Worm (Caenorhabditis elegans) whole organism, young adult: ENCODE measurements around the gene B0310.3.
A peak's percentile ranks its signal among the peaks of the same experiment; 100 is the strongest.

Experiments
- C17E4.6 ChIP-seq: fragments of 200-800 bp; sonication (Bioruptor generic); IDR thresholded peaks from 2 replicates; pipeline ENCODE4 v1.3.6; 2022; ENCODE audit warnings: missing genetic modification reagents, missing genetic modification characterization, missing compliant biosample characterization
- D2030.7 ChIP-seq: fragments of 200-800 bp; sonication (Bioruptor generic); IDR thresholded peaks from 2 replicates; pipeline ENCODE4 v1.3.6; 2022; ENCODE audit warnings: missing genetic modification reagents, missing genetic modification characterization, missing compliant biosample characterization
- F33H1.4 ChIP-seq: fragments of 200-800 bp; sonication (Bioruptor generic); IDR thresholded peaks from 2 replicates; pipeline ENCODE4 v1.3.6; 2022; ENCODE audit warnings: missing genetic modification reagents, missing genetic modification characterization, missing compliant biosample characterization
- F57C9.4 ChIP-seq: sonication (generic microtip); optimal IDR thresholded peaks from 2 replicates; lab custom pipeline; 2017; ENCODE audit warnings: mild to moderate bottlenecking, missing genetic modification characterization, missing compliant biosample characterization
- K12H6.12 ChIP-seq: fragments of 200-800 bp; sonication (Bioruptor generic); optimal IDR thresholded peaks from 2 replicates; lab custom pipeline; 2018; ENCODE audit warnings: mild to moderate bottlenecking, missing genetic modification characterization, missing compliant biosample characterization
- Y53F4B.3 ChIP-seq: fragments of 200-800 bp; sonication (Bioruptor generic); IDR thresholded peaks from 2 replicates; pipeline ENCODE4 v1.3.6; 2022; ENCODE audit warnings: missing genetic modification reagents, missing genetic modification characterization, missing compliant biosample characterization
- Y53G8AR.9 ChIP-seq: fragments of 200-800 bp; sonication (Bioruptor generic); conservative IDR thresholded peaks from 2 replicates; pipeline ENCODE4 v1.3.6; 2022; ENCODE audit warnings: missing genetic modification reagents, missing genetic modification characterization, missing compliant biosample characterization
- Y56A3A.18 ChIP-seq: fragments of 200-800 bp; sonication (Bioruptor generic); IDR thresholded peaks from 2 replicates; pipeline ENCODE4 v1.3.6; 2022; ENCODE audit warnings: missing genetic modification reagents, missing genetic modification characterization, missing compliant biosample characterization
- Y79H2A.3 ChIP-seq: fragments of 200-800 bp; sonication (Bioruptor generic); conservative IDR thresholded peaks from 2 replicates; pipeline ENCODE4 v1.3.6; 2022; ENCODE audit warnings: missing genetic modification reagents, missing genetic modification characterization, missing compliant biosample characterization
- akir-1 ChIP-seq: fragments of 200-800 bp; sonication (Bioruptor generic); optimal IDR thresholded peaks from 2 replicates; lab custom pipeline; 2018; ENCODE audit warnings: mild to moderate bottlenecking, missing genetic modification characterization, moderate library complexity, missing compliant biosample characterization
- ama-1 ChIP-seq, 3 experiments: fragments of 150-350 bp in 1 of 3; sonication (generic microtip) in 2 of 3; optimal IDR thresholded peaks; 2 replicates each; lab custom pipeline; 2014 to 2018; ENCODE audit warnings: missing biosample characterization in 2 of 3, missing genetic modification characterization in 2 of 3, missing genetic modification reagents in 2 of 3
- aptf-3 ChIP-seq: fragments of 200-800 bp; sonication (Bioruptor generic); IDR thresholded peaks from 2 replicates; pipeline ENCODE4 v1.3.6; 2022; ENCODE audit warnings: missing genetic modification characterization, missing compliant biosample characterization
- bed-1 ChIP-seq: fragments of 200-800 bp; sonication (Bioruptor generic); IDR thresholded peaks from 2 replicates; pipeline ENCODE4 v1.3.6; 2022; ENCODE audit warnings: missing genetic modification reagents, missing genetic modification characterization, missing compliant biosample characterization
- bed-2 ChIP-seq: fragments of 200-800 bp; sonication (Bioruptor generic); IDR thresholded peaks from 2 replicates; pipeline ENCODE4 v1.3.6; 2022; ENCODE audit warnings: missing genetic modification reagents, missing genetic modification characterization, missing compliant biosample characterization
- ceh-58 ChIP-seq: fragments of 200-800 bp; sonication (Bioruptor generic); IDR thresholded peaks from 2 replicates; pipeline ENCODE4 v1.3.6; 2022; ENCODE audit warnings: missing genetic modification characterization, missing compliant biosample characterization
- die-1 ChIP-seq: sonication (generic microtip); optimal IDR thresholded peaks from 2 replicates; lab custom pipeline; 2016; ENCODE audit warnings: missing genotype, mild to moderate bottlenecking, missing genetic modification characterization, missing compliant biosample characterization
- dpl-1 ChIP-seq: fragments of 150-350 bp; optimal IDR thresholded peaks from 2 replicates; lab custom pipeline; 2014; ENCODE audit warnings: missing biosample characterization, missing genetic modification reagents, missing genetic modification characterization
- gei-17 ChIP-seq: fragments of 200-800 bp; sonication (Bioruptor generic); optimal IDR thresholded peaks from 2 replicates; lab custom pipeline; 2018; ENCODE audit warnings: mild to moderate bottlenecking, missing genetic modification characterization, missing compliant biosample characterization
- him-1 ChIP-seq: sonication (generic microtip); optimal IDR thresholded peaks from 2 replicates; lab custom pipeline; 2016; ENCODE audit warnings: missing genotype, missing genetic modification reagents, missing genetic modification characterization, missing compliant biosample characterization
- hlh-26 ChIP-seq: fragments of 200-800 bp; sonication (Bioruptor generic); conservative IDR thresholded peaks from 2 replicates; pipeline ENCODE4 v1.3.6; 2022; ENCODE audit warnings: missing genetic modification reagents, missing genetic modification characterization, missing compliant biosample characterization
- hmg-1.2 ChIP-seq: fragments of 200-800 bp; sonication (Bioruptor generic); IDR thresholded peaks from 2 replicates; pipeline ENCODE4 v1.3.6; 2022; ENCODE audit warnings: missing genetic modification reagents, missing genetic modification characterization, missing compliant biosample characterization
- hmg-20 ChIP-seq: fragments of 200-800 bp; sonication (Bioruptor generic); IDR thresholded peaks from 2 replicates; pipeline ENCODE4 v1.3.6; 2022; ENCODE audit warnings: missing genetic modification reagents, missing genetic modification characterization, missing compliant biosample characterization
- hrde-1 ChIP-seq: sonication (generic microtip); optimal IDR thresholded peaks from 2 replicates; lab custom pipeline; 2016; ENCODE audit warnings: missing genetic modification characterization, mild to moderate bottlenecking, missing compliant biosample characterization, moderate library complexity, missing genotype, missing genetic modification reagents, borderline replicate concordance
- lag-1 ChIP-seq: fragments of 200-800 bp; sonication (Bioruptor generic); IDR thresholded peaks from 2 replicates; pipeline ENCODE4 v1.3.6; 2022; ENCODE audit warnings: missing genetic modification reagents, missing genetic modification characterization, missing compliant biosample characterization
- lir-1 ChIP-seq: fragments of 200-800 bp; sonication (Bioruptor generic); conservative IDR thresholded peaks from 2 replicates; pipeline ENCODE4 v1.3.6; 2022; ENCODE audit warnings: missing genetic modification reagents, missing genetic modification characterization, missing compliant biosample characterization
- madf-10 ChIP-seq: sonication (generic microtip); optimal IDR thresholded peaks from 2 replicates; lab custom pipeline; 2016; ENCODE audit warnings: mild to moderate bottlenecking, missing genetic modification characterization, missing compliant biosample characterization
- madf-3 ChIP-seq: fragments of 200-800 bp; sonication (Bioruptor generic); IDR thresholded peaks from 2 replicates; pipeline ENCODE4 v1.3.6; 2022; ENCODE audit warnings: missing genetic modification reagents, missing genetic modification characterization, missing compliant biosample characterization
- mxl-1 ChIP-seq: sonication (generic microtip); optimal IDR thresholded peaks from 2 replicates; lab custom pipeline; 2016; ENCODE audit warnings: missing genetic modification characterization, missing compliant biosample characterization
- nhr-120 ChIP-seq: fragments of 200-800 bp; sonication (Bioruptor generic); IDR thresholded peaks from 2 replicates; pipeline ENCODE4 v1.3.6; 2022; ENCODE audit warnings: missing genetic modification characterization, missing compliant biosample characterization
- nhr-179 ChIP-seq: sonication (generic microtip); optimal IDR thresholded peaks from 2 replicates; lab custom pipeline; 2016; ENCODE audit warnings: mild to moderate bottlenecking, missing genetic modification characterization, missing compliant biosample characterization
- nhr-27 ChIP-seq: fragments of 200-800 bp; sonication (Bioruptor generic); optimal IDR thresholded peaks from 2 replicates; lab custom pipeline; 2018; ENCODE audit warnings: mild to moderate bottlenecking, missing genetic modification characterization, moderate library complexity, missing compliant biosample characterization
- pbrm-1 ChIP-seq: fragments of 200-800 bp; sonication (Bioruptor generic); IDR thresholded peaks from 2 replicates; pipeline ENCODE4 v1.3.6; 2022; ENCODE audit warnings: missing genetic modification reagents, missing genetic modification characterization, missing compliant biosample characterization
- pha-4 ChIP-seq: fragments of 150-350 bp; sonication (generic microtip); optimal IDR thresholded peaks from 2 replicates; lab custom pipeline; 2014; ENCODE audit warnings: missing biosample characterization, missing genetic modification reagents, missing genetic modification characterization
- rcor-1 ChIP-seq: fragments of 200-800 bp; sonication (Bioruptor generic); IDR thresholded peaks from 2 replicates; pipeline ENCODE4 v1.3.6; 2022; ENCODE audit warnings: missing genetic modification reagents, missing genetic modification characterization, missing compliant biosample characterization
- snpc-1.3 ChIP-seq: sonication (generic microtip); optimal IDR thresholded peaks from 2 replicates; lab custom pipeline; 2017; ENCODE audit warnings: missing genetic modification characterization, mild to moderate bottlenecking, missing compliant biosample characterization, antibody characterized with exemption, moderate library complexity, missing genotype, missing genetic modification reagents; ENCODE audit not compliant: insufficient read depth
- snpc-4 ChIP-seq, 5 experiments: fragments of 150-350 bp in 1 of 5; sonication (generic microtip) in 4 of 5; optimal IDR thresholded peaks; 2 replicates each; lab custom pipeline; 2014 to 2018; ENCODE audit warnings: missing genetic modification characterization in 5 of 5, missing biosample characterization in 3 of 5, antibody characterized with exemption in 2 of 5, mild to moderate bottlenecking in 2 of 5, missing compliant biosample characterization in 2 of 5, missing genotype in 2 of 5, moderate library complexity in 2 of 5, missing genetic modification reagents in 1 of 5
- tbx-9 ChIP-seq: sonication (generic microtip); optimal IDR thresholded peaks from 2 replicates; lab custom pipeline; 2016; ENCODE audit warnings: borderline replicate concordance, missing genetic modification characterization, inconsistent platforms, missing compliant biosample characterization
- tlf-1 ChIP-seq: fragments of 200-800 bp; sonication (Bioruptor generic); optimal IDR thresholded peaks from 2 replicates; lab custom pipeline; 2018; ENCODE audit warnings: mild to moderate bottlenecking, missing genetic modification characterization, missing compliant biosample characterization
- unc-130 ChIP-seq: sonication (generic microtip); optimal IDR thresholded peaks from 2 replicates; lab custom pipeline; 2016; ENCODE audit warnings: missing genetic modification reagents, missing genetic modification characterization, missing compliant biosample characterization
- ztf-25 ChIP-seq: fragments of 200-800 bp; sonication (Bioruptor generic); IDR thresholded peaks from 2 replicates; pipeline ENCODE4 v1.3.6; 2022; ENCODE audit warnings: missing genetic modification reagents, missing genetic modification characterization, missing compliant biosample characterization
- ztf-6 ChIP-seq: fragments of 200-800 bp; sonication (Bioruptor generic); IDR thresholded peaks from 2 replicates; pipeline ENCODE4 v1.3.6; 2022; ENCODE audit warnings: missing genetic modification reagents, missing genetic modification characterization, missing compliant biosample characterization

The B0310.3 gene

DNA sequence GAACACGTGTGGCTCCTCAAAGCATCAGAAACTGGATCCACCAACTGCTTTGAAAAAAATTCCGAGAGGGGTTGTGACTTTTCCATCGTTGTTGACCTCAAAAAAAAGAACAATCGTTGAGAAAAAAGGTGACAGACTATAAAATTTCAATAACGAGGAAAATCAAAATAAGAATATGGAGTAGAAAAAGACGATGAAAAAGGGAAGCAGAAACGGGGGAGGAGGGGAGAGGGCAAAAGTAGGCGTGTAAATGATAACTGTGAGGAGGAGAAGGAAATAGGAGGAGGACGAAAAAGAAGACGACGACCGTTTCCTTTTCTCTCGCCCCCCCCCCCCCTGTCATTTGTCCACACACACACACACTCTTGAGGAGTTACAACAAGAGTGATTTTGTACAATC is 13.9 kb downstream of the B0310.3 start, which contains the start of gene B0310.2:
B0310.2 (minus strand) TSS at position 101 of the 400 bp plus-strand sequence.
- TF ChIP-seq ztf-25, result no peak
- TF ChIP-seq bed-1 (GFP tag; lab: Robert Waterston, UW), result no peak
- TF ChIP-seq D2030.7, result no peak
- TF ChIP-seq snpc-1.3, result no peak
- TF ChIP-seq lir-1 (GFP tag; lab: Robert Waterston, UW), result no peak
- TF ChIP-seq madf-10 (tag; lab: Kevin White, UChicago), result no peak
- TF ChIP-seq ama-1 (optimal IDR thresholded peaks at IDR 0.05; lab: Kevin White, UChicago), result no peak
- TF ChIP-seq ama-1 (GFP tag; optimal IDR thresholded peaks at IDR 0.05; lab: Kevin White, UChicago), result no peak
- no peak for TF ChIP-seq tlf-1 (GFP tag; lab: Kevin White, UChicago)
- TF ChIP-seq pha-4 (tag; lab: Kevin White, UChicago), result no peak

DNA sequence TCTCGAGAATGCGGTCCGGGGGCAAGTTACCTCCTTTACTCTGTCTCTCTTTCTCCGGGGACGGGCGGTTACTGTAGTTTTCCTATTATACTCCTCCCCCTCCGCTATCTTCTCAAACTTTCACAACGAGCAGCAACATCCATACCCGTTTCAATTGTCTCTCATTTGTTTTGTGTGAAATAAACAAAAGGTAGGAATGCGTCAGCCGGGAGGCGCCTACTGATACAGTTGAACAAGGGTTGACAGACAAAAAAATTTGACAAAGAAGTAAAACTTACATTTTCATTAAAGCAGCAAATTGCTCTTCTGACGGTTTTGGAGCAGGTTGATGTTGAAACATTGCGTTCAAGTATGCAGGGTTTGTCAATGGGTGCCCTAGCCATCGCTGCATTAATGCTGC is 15.8 kb downstream of the B0310.3 start:
- TF ChIP-seq akir-1 (GFP tag; lab: Kevin White, UChicago) (no peak), hmg-20 (GFP tag; lab: Robert Waterston, UW) (no peak), tbx-9 (tag; lab: Kevin White, UChicago) (no peak)

DNA sequence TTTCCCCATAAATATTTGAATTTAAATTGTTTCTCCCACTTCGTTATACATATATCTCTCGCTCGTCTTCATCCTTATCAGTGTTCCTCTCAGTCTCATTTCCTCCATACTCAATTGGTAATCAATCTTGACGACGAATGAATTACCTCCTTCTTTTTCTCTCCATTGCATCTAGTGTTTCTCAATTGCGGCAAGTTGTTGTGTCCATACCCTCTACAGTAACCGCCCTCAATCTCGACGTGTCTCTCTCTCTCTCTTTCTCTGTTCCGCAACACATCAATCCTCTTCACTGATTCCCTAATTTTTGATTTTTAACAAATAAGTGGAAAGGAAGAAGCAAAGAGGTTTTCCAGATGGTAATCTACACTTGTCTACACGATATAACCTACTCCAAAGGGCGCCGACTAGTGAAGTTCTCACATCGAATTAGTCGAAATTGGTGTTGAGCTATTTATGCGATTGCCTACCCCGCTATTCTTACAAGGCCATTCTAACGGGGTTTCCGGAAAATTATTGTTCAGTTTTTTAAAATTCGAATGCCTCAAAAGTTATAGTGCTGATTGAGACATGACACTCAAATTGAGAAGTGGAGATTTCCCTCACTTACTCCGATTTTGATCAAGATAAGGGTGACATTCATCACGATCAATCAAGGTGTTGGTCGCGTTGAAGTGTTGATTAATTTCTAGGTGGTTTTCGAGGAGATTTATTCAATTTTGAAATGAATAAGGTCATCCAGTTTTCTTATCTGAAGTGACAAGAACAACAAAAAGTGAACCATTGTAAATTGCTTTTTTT is 16.5 kb downstream of the B0310.3 start:
- TF ChIP-seq Y56A3A.18 (GFP tag; lab: Robert Waterston, UW) (no peak), Y53G8AR.9 (GFP tag; lab: Robert Waterston, UW) (no peak), nhr-120 (GFP tag; lab: Robert Waterston, UW) (no peak), F33H1.4 (GFP tag; lab: Robert Waterston, UW) (no peak), C17E4.6 (no peak), unc-130 (GFP tag; lab: Kevin White, UChicago) (no peak), hlh-26 (no peak), madf-3 (no peak), pbrm-1 (GFP tag; lab: Robert Waterston, UW) (no peak), dpl-1 (GFP tag; lab: Kevin White, UChicago) (no peak), gei-17 (GFP tag; lab: Kevin White, UChicago) (no peak), Y53F4B.3 (no peak), ceh-58 (no peak), mxl-1 (tag; lab: Kevin White, UChicago) (no peak), bed-2 (GFP tag; lab: Robert Waterston, UW) (no peak), lag-1 (GFP tag; lab: Robert Waterston, UW) (no peak), tlf-1 (GFP tag; lab: Kevin White, UChicago) (no peak)

DNA sequence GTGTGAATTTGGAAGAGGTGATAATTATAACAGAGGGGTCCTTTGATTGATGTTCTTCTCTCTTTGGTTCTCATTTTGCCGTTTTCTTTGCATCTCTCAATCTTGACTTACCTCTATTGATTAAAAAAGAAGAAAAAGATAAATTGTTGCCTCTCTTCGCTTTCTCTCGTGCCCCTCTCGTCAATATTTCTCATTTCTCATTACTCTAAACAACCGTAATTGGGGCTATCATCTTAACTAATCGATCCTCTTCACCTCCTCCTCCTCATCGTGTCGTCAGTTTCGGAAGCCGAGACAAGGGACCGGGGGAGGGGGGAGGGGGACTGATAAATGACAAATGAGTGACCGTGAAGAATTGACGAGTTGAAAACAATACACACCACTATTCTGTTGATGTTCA is 22.1 kb downstream of the B0310.3 start:
- no peak for TF ChIP-seq C17E4.6
- no peak for TF ChIP-seq him-1 (tag; lab: Kevin White, UChicago)

DNA sequence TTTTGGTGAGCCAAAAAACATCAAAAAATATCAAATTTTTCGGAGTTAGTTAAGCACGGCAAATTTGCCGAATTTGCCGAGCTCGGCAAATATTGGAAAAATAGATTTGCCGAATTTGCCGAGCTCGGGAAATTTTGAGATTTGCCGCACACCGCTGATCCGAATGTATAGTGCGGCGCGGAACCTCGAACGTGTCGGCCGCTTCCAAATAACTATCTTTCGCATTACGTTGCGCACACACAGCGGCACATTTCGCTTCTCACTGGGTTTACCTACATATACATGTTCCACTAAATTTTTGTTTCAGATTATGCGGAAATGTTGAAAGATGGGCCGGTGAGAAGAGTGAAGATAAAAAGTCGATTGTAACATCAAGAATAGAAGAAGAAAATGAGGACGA is 24.0 kb downstream of the B0310.3 start:
- TF ChIP-seq K12H6.12, result no peak
- TF ChIP-seq rcor-1 (GFP tag; lab: Robert Waterston, UW), result no peak
- no peak for TF ChIP-seq hrde-1 (tag; lab: Kevin White, UChicago)
- TF ChIP-seq Y79H2A.3 (GFP tag; lab: Robert Waterston, UW), result no peak
- no peak for TF ChIP-seq unc-130 (GFP tag; lab: Kevin White, UChicago)
- TF ChIP-seq hmg-1.2 (GFP tag; lab: Robert Waterston, UW), result peak; percentile 22; the same call in 1 of the 2 replicates
- TF ChIP-seq aptf-3 (GFP tag; lab: Robert Waterston, UW), result no peak
- no peak for TF ChIP-seq nhr-27
- TF ChIP-seq nhr-179, result no peak
- no peak for TF ChIP-seq tlf-1 (GFP tag; lab: Kevin White, UChicago)
- TF ChIP-seq snpc-4 (GFP tag; optimal IDR thresholded peaks at IDR 0.05; lab: Kevin White, UChicago), result no peak
- peak in 2 of 4 experiments; percentile 61 to 78 for TF ChIP-seq snpc-4 (tag; optimal IDR thresholded peaks at IDR 0.05; lab: Kevin White, UChicago)
- TF ChIP-seq F57C9.4 (tag; lab: Kevin White, UChicago), result no peak
- TF ChIP-seq ztf-6 (GFP tag; lab: Robert Waterston, UW), result no peak
- TF ChIP-seq die-1 (tag; lab: Kevin White, UChicago), result no peak
